Worm (Caenorhabditis elegans): ENCODE data around the gene srt-50.

DNA sequence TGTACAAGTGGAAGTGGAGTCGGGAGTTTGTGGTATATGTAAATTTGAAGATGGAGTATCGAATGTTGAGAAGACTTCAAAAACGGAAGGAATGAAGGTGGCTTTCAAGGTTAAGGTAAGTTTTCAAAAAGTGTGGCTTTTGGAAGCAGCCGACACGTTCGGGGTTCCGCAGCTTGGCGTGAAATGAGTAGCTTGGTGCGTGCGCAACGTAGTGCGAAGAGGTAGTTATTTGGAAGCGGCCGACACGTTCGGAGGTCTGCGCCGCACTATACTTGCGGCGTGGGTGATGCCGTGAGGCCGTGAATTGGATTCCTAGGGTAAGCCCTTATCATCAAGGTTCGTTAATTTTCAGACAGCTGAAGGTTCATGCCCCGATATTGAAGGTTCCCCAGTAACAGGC lies 46.3 kb downstream of the srt-50 start, which contains the start of gene clec-189:
- TF ChIP-seq mdl-1 (tag; optimal IDR thresholded peaks at IDR 0.05) (no peak), pha-4 (GFP tag; IDR thresholded peaks at IDR 0.05) (no peak), pha-4 (tag; optimal IDR thresholded peaks at IDR 0.05) (no peak), lin-13 (GFP tag; optimal IDR thresholded peaks at IDR 0.05) (no peak), unc-39 (tag; optimal IDR thresholded peaks at IDR 0.05) (no peak), mep-1 (tag; optimal IDR thresholded peaks at IDR 0.05) (no peak), dpl-1 (GFP tag; optimal IDR thresholded peaks at IDR 0.05) (no peak), R02D3.7 (tag; optimal IDR thresholded peaks at IDR 0.05) (no peak)
